Fruit fly (Drosophila melanogaster) whole organism, embryonic: Measurements from ENCODE around the gene Cdk1.

Experiments
- Aef1 ChIP-seq: fragments of 200-800 bp; sonication (Bioruptor generic); IDR thresholded peaks from 3 replicates; pipeline ENCODE4 v1.3.6; 2022; ENCODE audit warnings: missing biosample characterization, missing genetic modification characterization
- BEAF-32 ChIP-seq: fragments of 200-800 bp; sonication (Bioruptor generic); optimal IDR thresholded peaks from 3 replicates; lab custom pipeline; 2017; ENCODE audit warnings: missing biosample characterization, missing genetic modification characterization, mild to moderate bottlenecking, moderate library complexity, missing genetic modification reagents
- CG10147 ChIP-seq: fragments of 200-800 bp; sonication (Bioruptor generic); optimal IDR thresholded peaks from 2 replicates; lab custom pipeline; 2019; ENCODE audit warnings: missing biosample characterization, mild to moderate bottlenecking, missing genetic modification characterization, moderate library complexity
- CG10321 ChIP-seq: fragments of 200-800 bp; sonication (Bioruptor generic); IDR thresholded peaks from 2 replicates; pipeline ENCODE4 v1.3.6; 2022; ENCODE audit warnings: missing biosample characterization, missing genetic modification characterization
- CG10366 ChIP-seq: fragments of 200-800 bp; sonication (Bioruptor generic); IDR thresholded peaks from 2 replicates; pipeline ENCODE4 v1.3.6; 2022; ENCODE audit warnings: missing biosample characterization, missing genetic modification characterization
- CG10462 ChIP-seq: fragments of 200-800 bp; sonication (Bioruptor generic); optimal IDR thresholded peaks from 2 replicates; lab custom pipeline; 2016; ENCODE audit warnings: missing biosample characterization, missing genetic modification characterization
- CG10565 ChIP-seq: fragments of 200-800 bp; sonication (Bioruptor generic); optimal IDR thresholded peaks from 3 replicates; lab custom pipeline; 2016; ENCODE audit warnings: missing biosample characterization, mild to moderate bottlenecking, missing genetic modification characterization
- CG10959 ChIP-seq: fragments of 200-800 bp; sonication (Bioruptor generic); IDR thresholded peaks from 2 replicates; pipeline ENCODE4 v1.3.6; 2022; ENCODE audit warnings: missing biosample characterization, missing genetic modification characterization
- CG12071 ChIP-seq: fragments of 200-800 bp; sonication (Bioruptor generic); optimal IDR thresholded peaks from 3 replicates; lab custom pipeline; 2018; ENCODE audit warnings: missing biosample characterization, mild to moderate bottlenecking, missing genetic modification characterization
- CG13123 ChIP-seq: fragments of 200-800 bp; sonication (Bioruptor generic); optimal IDR thresholded peaks from 2 replicates; lab custom pipeline; 2016; ENCODE audit warnings: missing biosample characterization, missing genetic modification characterization
- CG13287 ChIP-seq: fragments of 200-800 bp; sonication (Bioruptor generic); IDR thresholded peaks from 2 replicates; pipeline ENCODE4 v1.3.6; 2022; ENCODE audit warnings: missing biosample characterization, missing genetic modification characterization; ENCODE audit not compliant: partially characterized antibody
- CG13775 ChIP-seq: fragments of 200-800 bp; sonication (Bioruptor generic); optimal IDR thresholded peaks from 3 replicates; lab custom pipeline; 2017; ENCODE audit warnings: missing biosample characterization, mild to moderate bottlenecking, missing genetic modification characterization
- CG17328 ChIP-seq: fragments of 200-800 bp; sonication (Bioruptor generic); IDR thresholded peaks from 2 replicates; pipeline ENCODE4 v1.3.6; 2022; ENCODE audit warnings: missing biosample characterization, missing genetic modification characterization
- CG18599 ChIP-seq: fragments of 200-800 bp; sonication (Bioruptor generic); optimal IDR thresholded peaks from 3 replicates; lab custom pipeline; 2017; ENCODE audit warnings: missing biosample characterization, missing genetic modification characterization, mild to moderate bottlenecking, moderate library complexity, missing genetic modification reagents
- CG2129 ChIP-seq: fragments of 200-800 bp; sonication (Bioruptor generic); IDR thresholded peaks from 2 replicates; pipeline ENCODE4 v1.3.6; 2022; ENCODE audit warnings: missing biosample characterization, missing genetic modification characterization; ENCODE audit not compliant: partially characterized antibody
- CG2199 ChIP-seq: fragments of 200-800 bp; sonication (Bioruptor generic); IDR thresholded peaks from 3 replicates; pipeline ENCODE4 v1.3.6; 2022; ENCODE audit warnings: missing biosample characterization, missing genetic modification characterization
- CG31388 ChIP-seq: fragments of 200-800 bp; sonication (Bioruptor generic); optimal IDR thresholded peaks from 2 replicates; lab custom pipeline; 2016; ENCODE audit warnings: missing biosample characterization, missing genetic modification characterization
- CG4328 ChIP-seq: fragments of 200-800 bp; sonication (Bioruptor generic); optimal IDR thresholded peaks from 3 replicates; lab custom pipeline; 2017; ENCODE audit warnings: missing biosample characterization, missing genetic modification reagents, missing genetic modification characterization
- CG4360 ChIP-seq: fragments of 200-800 bp; sonication (Bioruptor generic); IDR thresholded peaks from 2 replicates; pipeline ENCODE4 v1.3.6; 2022; ENCODE audit warnings: missing biosample characterization, missing genetic modification characterization
- CG5245 ChIP-seq: fragments of 200-800 bp; sonication (Bioruptor generic); optimal IDR thresholded peaks from 3 replicates; lab custom pipeline; 2016; ENCODE audit warnings: missing biosample characterization, missing genetic modification characterization
- CG6765 ChIP-seq: fragments of 200-800 bp; sonication (Bioruptor generic); optimal IDR thresholded peaks from 3 replicates; lab custom pipeline; 2017; ENCODE audit warnings: missing biosample characterization, mild to moderate bottlenecking, missing genetic modification characterization
- CG7271 ChIP-seq: fragments of 200-800 bp; sonication (Bioruptor generic); optimal IDR thresholded peaks from 2 replicates; lab custom pipeline; 2018; ENCODE audit warnings: missing biosample characterization, mild to moderate bottlenecking, missing genetic modification characterization, moderate library complexity
- CG7556 ChIP-seq: fragments of 200-800 bp; sonication (Bioruptor generic); optimal IDR thresholded peaks from 2 replicates; lab custom pipeline; 2017; ENCODE audit warnings: missing biosample characterization, mild to moderate bottlenecking, missing genetic modification characterization
- CG9437 ChIP-seq: fragments of 200-800 bp; sonication (Bioruptor generic); optimal IDR thresholded peaks from 2 replicates; lab custom pipeline; 2018; ENCODE audit warnings: missing biosample characterization, mild to moderate bottlenecking, missing genetic modification characterization
- CG9932 ChIP-seq: fragments of 200-800 bp; sonication (Bioruptor generic); IDR thresholded peaks from 2 replicates; pipeline ENCODE4 v1.3.6; 2022; ENCODE audit warnings: missing biosample characterization, missing genetic modification characterization
- Dbx ChIP-seq: fragments of 200-800 bp; sonication (Bioruptor generic); IDR thresholded peaks from 3 replicates; pipeline ENCODE4 v1.3.6; 2022; ENCODE audit warnings: missing biosample characterization, missing genetic modification characterization
- Dll ChIP-seq: fragments of 200-800 bp; sonication (Bioruptor generic); IDR thresholded peaks from 4 replicates; pipeline ENCODE4 v1.3.6; 2022; ENCODE audit warnings: missing biosample characterization, missing genetic modification characterization; ENCODE audit not compliant: partially characterized antibody
- Dp ChIP-seq: fragments of 200-800 bp; sonication (Bioruptor generic); optimal IDR thresholded peaks from 2 replicates; lab custom pipeline; 2018; ENCODE audit warnings: missing biosample characterization, mild to moderate bottlenecking, missing genetic modification characterization, moderate library complexity
- MTF-1 ChIP-seq: fragments of 200-800 bp; sonication (Bioruptor generic); optimal IDR thresholded peaks from 2 replicates; lab custom pipeline; 2018; ENCODE audit warnings: missing biosample characterization, mild to moderate bottlenecking, missing genetic modification characterization, borderline replicate concordance
- NfI ChIP-seq: fragments of 200-800 bp; sonication (Bioruptor generic); optimal IDR thresholded peaks from 3 replicates; lab custom pipeline; 2018; ENCODE audit warnings: missing biosample characterization, mild to moderate bottlenecking, missing genetic modification characterization, moderate library complexity
- Six4 ChIP-seq: fragments of 200-800 bp; sonication (Bioruptor generic); optimal IDR thresholded peaks from 2 replicates; lab custom pipeline; 2016; ENCODE audit warnings: missing biosample characterization, missing genetic modification characterization
- Xrp1 ChIP-seq: fragments of 200-800 bp; sonication (Bioruptor generic); IDR thresholded peaks from 2 replicates; pipeline ENCODE4 v1.3.6; 2022; ENCODE audit warnings: missing biosample characterization, missing genetic modification characterization
- YL-1 ChIP-seq: fragments of 200-800 bp; sonication (Bioruptor generic); optimal IDR thresholded peaks from 3 replicates; lab custom pipeline; 2017; ENCODE audit warnings: missing biosample characterization, mild to moderate bottlenecking, missing genetic modification characterization
- chm ChIP-seq: fragments of 200-800 bp; sonication (Bioruptor generic); IDR thresholded peaks from 2 replicates; pipeline ENCODE4 v1.3.6; 2022; ENCODE audit warnings: missing biosample characterization, missing genetic modification characterization
- ci ChIP-seq: fragments of 200-800 bp; sonication (Bioruptor generic); IDR thresholded peaks from 3 replicates; pipeline ENCODE4 v1.3.6; 2022; ENCODE audit warnings: missing biosample characterization, missing genetic modification characterization
- crc ChIP-seq: fragments of 200-800 bp; sonication (Bioruptor generic); optimal IDR thresholded peaks from 2 replicates; lab custom pipeline; 2016; ENCODE audit warnings: missing biosample characterization, missing genetic modification characterization
- ems ChIP-seq: fragments of 200-800 bp; sonication (Bioruptor generic); optimal IDR thresholded peaks from 3 replicates; lab custom pipeline; 2016; ENCODE audit warnings: missing biosample characterization, missing genetic modification characterization
- en ChIP-seq: fragments of 200-800 bp; sonication (Bioruptor generic); optimal IDR thresholded peaks from 2 replicates; lab custom pipeline; 2016; ENCODE audit warnings: missing biosample characterization, missing genetic modification characterization
- gce ChIP-seq: fragments of 200-800 bp; sonication (Bioruptor generic); IDR thresholded peaks from 3 replicates; pipeline ENCODE4 v1.3.6; 2022; ENCODE audit warnings: missing biosample characterization, missing genetic modification characterization
- klu ChIP-seq: fragments of 200-800 bp; sonication (Bioruptor generic); IDR thresholded peaks from 2 replicates; pipeline ENCODE4 v1.3.6; 2022; ENCODE audit warnings: missing biosample characterization, missing genetic modification characterization
- kni ChIP-seq: fragments of 200-800 bp; sonication (Bioruptor generic); optimal IDR thresholded peaks from 3 replicates; lab custom pipeline; 2017; ENCODE audit warnings: mild to moderate bottlenecking, missing biosample characterization, missing genetic modification reagents, missing genetic modification characterization
- nerfin-2 ChIP-seq: fragments of 200-800 bp; sonication (Bioruptor generic); IDR thresholded peaks from 2 replicates; pipeline ENCODE4 v1.3.6; 2022; ENCODE audit warnings: missing biosample characterization, missing genetic modification characterization; ENCODE audit not compliant: partially characterized antibody
- repo ChIP-seq: fragments of 200-800 bp; sonication (Bioruptor generic); optimal IDR thresholded peaks from 2 replicates; lab custom pipeline; 2016; ENCODE audit warnings: missing biosample characterization, missing genetic modification characterization
- ro ChIP-seq: fragments of 200-800 bp; sonication (Bioruptor generic); IDR thresholded peaks from 2 replicates; pipeline ENCODE4 v1.3.6; 2022; ENCODE audit warnings: missing biosample characterization, missing genetic modification characterization
- scrt ChIP-seq: fragments of 200-800 bp; sonication (Bioruptor generic); optimal IDR thresholded peaks from 2 replicates; lab custom pipeline; 2018; ENCODE audit warnings: missing biosample characterization, mild to moderate bottlenecking, missing genetic modification characterization, moderate library complexity
- sd ChIP-seq: fragments of 200-800 bp; sonication (Bioruptor generic); optimal IDR thresholded peaks from 3 replicates; lab custom pipeline; 2018; ENCODE audit warnings: missing biosample characterization, mild to moderate bottlenecking, missing genetic modification characterization, moderate library complexity
- sens ChIP-seq: fragments of 200-800 bp; sonication (Bioruptor generic); peaks from one replicate; lab custom pipeline; 2016; ENCODE audit warnings: missing biosample characterization, missing genetic modification characterization
- shn ChIP-seq: fragments of 200-800 bp; sonication (Bioruptor generic); optimal IDR thresholded peaks from 3 replicates; lab custom pipeline; 2016; ENCODE audit warnings: missing biosample characterization, missing genetic modification characterization
- sisA ChIP-seq: fragments of 200-800 bp; sonication (Bioruptor generic); IDR thresholded peaks from 2 replicates; pipeline ENCODE4 v1.3.6; 2022; ENCODE audit warnings: missing biosample characterization, missing genetic modification characterization
- stc ChIP-seq: fragments of 200-800 bp; sonication (Bioruptor generic); IDR thresholded peaks from 2 replicates; pipeline ENCODE4 v1.3.6; 2022; ENCODE audit warnings: missing biosample characterization, missing genetic modification characterization
- tll ChIP-seq, 2 experiments: fragments of 200-800 bp in 1 of 2; fragments of >200 bp in 1 of 2; sonication (Bioruptor generic) in 1 of 2; optimal IDR thresholded peaks; 2 replicates each; lab custom pipeline; 2017 to 2019; ENCODE audit warnings: missing biosample characterization in 2 of 2, missing genetic modification characterization in 2 of 2, mild to moderate bottlenecking in 1 of 2, moderate library complexity in 1 of 2

Gene Cdk1

dm6 chr2L:10356508-10356907 lies 29.6 kb downstream of the Cdk1 start, which contains the start of the genes CtsL4 and ClpP (continued):
- TF ChIP-seq Xrp1 (GFP tag; lab: Robert Waterston, UW) (peak; percentile 33; the same call in 1 of the 2 replicates), CG9437 (GFP tag; lab: Kevin White, UChicago) (peak; percentile 36), CG10565 (GFP tag; lab: Kevin White, UChicago) (no peak), chm (GFP tag; lab: Robert Waterston, UW) (peak; percentile 64; the same call in 1 of the 2 replicates), sd (tag; lab: Kevin White, UChicago) (no peak), gce (no peak), sens (GFP tag; lab: Kevin White, UChicago) (no peak), nerfin-2 (GFP tag; lab: Robert Waterston, UW) (no peak), MTF-1 (GFP tag; lab: Kevin White, UChicago) (no peak), CG10147 (GFP tag; lab: Kevin White, UChicago) (no peak), CG18599 (GFP tag; lab: Kevin White, UChicago) (no peak), sisA (peak; percentile 32; the same call in 1 of the 2 replicates), CG2129 (GFP tag; lab: Robert Waterston, UW) (no peak), scrt (GFP tag; lab: Kevin White, UChicago) (no peak), BEAF-32 (GFP tag; lab: Kevin White, UChicago) (peak; percentile 31), ci (GFP tag; lab: Robert Waterston, UW) (peak; percentile 49; the same call in 1 of the 3 replicates), Dp (GFP tag; lab: Kevin White, UChicago) (peak; percentile 5), kni (GFP tag; lab: Kevin White, UChicago) (no peak), en (no peak), ro (GFP tag; lab: Robert Waterston, UW) (no peak), CG10959 (GFP tag; lab: Robert Waterston, UW) (no peak), CG9932 (GFP tag; lab: Robert Waterston, UW) (no peak; the same call in 1 of the 2 replicates), CG10462 (GFP tag; lab: Kevin White, UChicago) (no peak), CG7556 (GFP tag; lab: Kevin White, UChicago) (no peak), CG13287 (GFP tag; lab: Robert Waterston, UW) (peak; percentile 33; the same call in 1 of the 2 replicates), CG5245 (GFP tag; lab: Kevin White, UChicago) (peak; percentile 5), CG17328 (GFP tag; lab: Robert Waterston, UW) (0 out of 2 replicates have a peak, but pooled peaks have one; percentile 27), YL-1 (GFP tag; lab: Kevin White, UChicago) (peak; percentile 53), CG10366 (GFP tag; lab: Robert Waterston, UW) (peak; percentile 38; the same call in 1 of the 2 replicates), CG12071 (GFP tag; lab: Kevin White, UChicago) (no peak), CG4360 (GFP tag; lab: Robert Waterston, UW) (no peak), CG2199 (GFP tag; lab: Robert Waterston, UW) (peak; percentile 55; the same call in 1 of the 3 replicates), CG31388 (GFP tag; lab: Kevin White, UChicago) (no peak), Dbx (GFP tag; lab: Robert Waterston, UW) (no peak), klu (GFP tag; lab: Robert Waterston, UW) (no peak), CG7271 (peak; percentile 8), shn (GFP tag; lab: Kevin White, UChicago) (peak; percentile 35), CG10321 (no peak), CG13123 (GFP tag; lab: Kevin White, UChicago) (no peak), Dll (GFP tag; lab: Robert Waterston, UW) (no peak), stc (0 out of 2 replicates have a peak, but pooled peaks have one; percentile 23), CG6765 (GFP tag; lab: Kevin White, UChicago) (no peak), NfI (GFP tag; lab: Kevin White, UChicago) (peak; percentile 18), Six4 (GFP tag; lab: Kevin White, UChicago) (peak; percentile 37), tll (GFP tag; optimal IDR thresholded peaks at IDR 0.05; lab: Kevin White, UChicago) (no peak), ems (GFP tag; lab: Kevin White, UChicago) (no peak), CG13775 (peak; percentile 37), CG4328 (GFP tag; lab: Kevin White, UChicago) (no peak), Aef1 (GFP tag; lab: Robert Waterston, UW) (peak; percentile 40; the same call in 1 of the 3 replicates), crc (GFP tag; lab: Kevin White, UChicago) (no peak), repo (GFP tag; lab: Kevin White, UChicago) (no peak)
